Fruit fly (Drosophila melanogaster) whole organism, pupa: ENCODE data around the gene Kat60.

Source experiments
- CG10348 ChIP-seq: fragments of 200-800 bp; sonication (Bioruptor generic); IDR thresholded peaks from 2 replicates; pipeline ENCODE4 v1.3.6; 2022; ENCODE audit warnings: missing biosample characterization, missing genetic modification characterization
- CG12605 ChIP-seq: fragments of 200-800 bp; sonication (Bioruptor generic); IDR thresholded peaks from 2 replicates; pipeline ENCODE4 v1.3.6; 2022; ENCODE audit warnings: missing biosample characterization, missing genetic modification characterization
- CG13204 ChIP-seq: fragments of 200-800 bp; sonication (Bioruptor generic); optimal IDR thresholded peaks from 2 replicates; lab custom pipeline; 2018; ENCODE audit warnings: missing biosample characterization, mild to moderate bottlenecking, missing genetic modification characterization, moderate library complexity
- CG14655 ChIP-seq: fragments of 200-800 bp; sonication (Bioruptor generic); optimal IDR thresholded peaks from 3 replicates; lab custom pipeline; 2017; ENCODE audit warnings: mild to moderate bottlenecking, missing biosample characterization, missing genetic modification reagents, missing genetic modification characterization
- CG15710 ChIP-seq: fragments of 200-800 bp; sonication (Bioruptor generic); optimal IDR thresholded peaks from 2 replicates; lab custom pipeline; 2018; ENCODE audit warnings: missing biosample characterization, mild to moderate bottlenecking, missing genetic modification characterization, moderate library complexity
- CG17806 ChIP-seq: fragments of 200-800 bp; sonication (Bioruptor generic); optimal IDR thresholded peaks from 2 replicates; lab custom pipeline; 2018; ENCODE audit warnings: missing biosample characterization, mild to moderate bottlenecking, missing genetic modification characterization, moderate library complexity
- CG32121 ChIP-seq: fragments of 200-800 bp; sonication (Bioruptor generic); IDR thresholded peaks from 2 replicates; pipeline ENCODE4 v1.3.6; 2022; ENCODE audit warnings: missing biosample characterization, missing genetic modification characterization
- CG34367 ChIP-seq: fragments of 200-800 bp; sonication (Bioruptor generic); optimal IDR thresholded peaks from 2 replicates; lab custom pipeline; 2018; ENCODE audit warnings: missing biosample characterization, mild to moderate bottlenecking, missing genetic modification characterization
- CG4496 ChIP-seq: fragments of 200-800 bp; sonication (Bioruptor generic); IDR thresholded peaks from 3 replicates; pipeline ENCODE4 v1.3.6; 2022; ENCODE audit warnings: missing biosample characterization, missing genetic modification characterization
- CG8159 ChIP-seq: fragments of 200-800 bp; sonication (Bioruptor generic); optimal IDR thresholded peaks from 3 replicates; lab custom pipeline; 2018; ENCODE audit warnings: missing biosample characterization, mild to moderate bottlenecking, missing genetic modification characterization, moderate library complexity
- CG8301 ChIP-seq: fragments of 200-800 bp; sonication (Bioruptor generic); optimal IDR thresholded peaks from 2 replicates; lab custom pipeline; 2018; ENCODE audit warnings: missing biosample characterization, mild to moderate bottlenecking, missing genetic modification characterization
- CG9948 ChIP-seq: fragments of 200-800 bp; sonication (Bioruptor generic); optimal IDR thresholded peaks from 2 replicates; lab custom pipeline; 2018; ENCODE audit warnings: missing biosample characterization, mild to moderate bottlenecking, missing genetic modification characterization, moderate library complexity
- D1 ChIP-seq: fragments of 200-800 bp; sonication (Bioruptor generic); optimal IDR thresholded peaks from 2 replicates; lab custom pipeline; 2018; ENCODE audit warnings: missing biosample characterization, mild to moderate bottlenecking, missing genetic modification characterization, moderate library complexity
- EcR ChIP-seq: fragments of 200-800 bp; sonication (Bioruptor generic); optimal IDR thresholded peaks from 3 replicates; lab custom pipeline; 2019; ENCODE audit warnings: missing biosample characterization, missing genetic modification characterization, mild to moderate bottlenecking, moderate library complexity, missing genetic modification reagents
- Ets98B ChIP-seq: fragments of 200-800 bp; sonication (Bioruptor generic); IDR thresholded peaks from 2 replicates; pipeline ENCODE4 v1.3.6; 2022; ENCODE audit warnings: missing biosample characterization, missing genetic modification characterization
- Pif1A ChIP-seq: fragments of 200-800 bp; sonication (Bioruptor generic); optimal IDR thresholded peaks from 3 replicates; lab custom pipeline; 2016; ENCODE audit warnings: missing biosample characterization, missing genetic modification characterization
- Pif1B ChIP-seq: fragments of 200-800 bp; sonication (Bioruptor generic); optimal IDR thresholded peaks from 3 replicates; lab custom pipeline; 2016; ENCODE audit warnings: missing biosample characterization, missing genetic modification characterization
- Snoo ChIP-seq: fragments of 200-800 bp; sonication (Bioruptor generic); optimal IDR thresholded peaks from 3 replicates; lab custom pipeline; 2017; ENCODE audit warnings: missing biosample characterization, mild to moderate bottlenecking, missing genetic modification characterization, inconsistent platforms
- fd96Ca ChIP-seq: fragments of 200-800 bp; sonication (Bioruptor generic); IDR thresholded peaks from 3 replicates; pipeline ENCODE4 v1.3.6; 2022; ENCODE audit warnings: missing biosample characterization, missing genetic modification characterization
- gl ChIP-seq: fragments of 200-800 bp; sonication (Bioruptor generic); optimal IDR thresholded peaks from 2 replicates; lab custom pipeline; 2018; ENCODE audit warnings: missing biosample characterization, mild to moderate bottlenecking, missing genetic modification characterization
- rn ChIP-seq: fragments of 200-800 bp; sonication (Bioruptor generic); IDR thresholded peaks from 2 replicates; pipeline ENCODE4 v1.3.6; 2022; ENCODE audit warnings: missing biosample characterization, missing genetic modification characterization

Gene Kat60

DNA sequence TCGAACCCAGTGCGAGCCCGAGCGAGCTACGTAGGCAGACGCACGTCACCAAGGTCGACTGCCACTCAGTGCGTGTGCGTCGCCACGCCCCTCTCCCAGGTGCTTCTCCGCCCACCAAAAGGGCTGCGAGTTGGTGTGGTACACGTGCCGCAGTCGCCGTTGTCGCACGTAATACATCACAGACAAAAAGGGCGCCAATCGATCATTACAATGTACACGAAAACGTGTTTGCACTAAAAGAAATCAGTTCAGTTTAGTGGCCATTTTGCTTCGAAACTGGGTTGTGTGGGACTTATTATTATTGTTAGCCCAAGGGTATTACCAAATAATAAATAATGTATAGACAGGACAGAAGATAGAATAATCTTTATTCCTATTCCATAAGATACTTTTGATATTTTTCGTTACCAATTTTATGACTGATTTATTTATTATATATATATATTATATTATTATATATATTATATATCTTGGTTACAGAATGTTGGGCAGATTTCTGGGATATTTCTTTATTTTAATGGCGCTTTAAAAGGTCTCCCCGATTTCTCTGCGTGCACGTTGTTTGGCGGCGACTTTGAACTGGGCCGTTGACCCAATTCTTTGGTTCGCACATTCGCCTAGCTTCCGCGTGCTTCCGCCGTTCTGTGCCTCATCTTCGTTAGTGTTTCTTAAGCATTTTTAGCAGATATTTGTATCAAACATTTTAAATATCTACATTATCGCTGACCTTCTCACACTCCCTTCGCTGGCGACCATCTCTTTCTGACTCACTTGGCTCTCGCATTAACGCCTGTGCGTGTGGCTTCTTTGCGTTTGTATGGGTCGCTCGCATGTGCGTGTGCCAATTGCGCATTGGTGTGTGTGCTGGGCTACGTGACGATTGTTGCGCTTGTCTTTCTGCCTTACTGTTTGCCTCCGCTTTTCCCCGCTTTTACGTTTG lies 31.6 kb upstream of the Kat60 start:
- TF ChIP-seq D1 (tag; lab: Kevin White, UChicago) (peak; percentile 49), CG17806 (tag; lab: Kevin White, UChicago) (peak; percentile 62), CG14655 (GFP tag; lab: Kevin White, UChicago) (peak; percentile 65), fd96Ca (0 out of 3 replicates have a peak, but pooled peaks have one; percentile 44), Pif1A (GFP tag; lab: Kevin White, UChicago) (peak; percentile 56), CG34367 (tag; lab: Kevin White, UChicago) (peak; percentile 37), CG8301 (tag; lab: Kevin White, UChicago) (peak; percentile 28), Pif1B (GFP tag; lab: Kevin White, UChicago) (peak; percentile 61), CG12605 (GFP tag; lab: Robert Waterston, UW) (no peak), CG32121 (GFP tag; lab: Robert Waterston, UW) (0 out of 2 replicates have a peak, but pooled peaks have one; percentile 57), CG8159 (tag; lab: Kevin White, UChicago) (peak; percentile 81), gl (no peak), Snoo (tag; lab: Kevin White, UChicago) (peak; percentile 36), CG15710 (tag; lab: Kevin White, UChicago) (peak; percentile 77), rn (no peak), CG10348 (GFP tag; lab: Robert Waterston, UW) (no peak), CG13204 (GFP tag; lab: Kevin White, UChicago) (peak; percentile 44), CG4496 (0 out of 3 replicates have a peak, but pooled peaks have one; percentile 12), CG9948 (peak; percentile 77), Ets98B (GFP tag; lab: Robert Waterston, UW) (no peak), EcR (peak; percentile 94)
- TF ChIP-seq, all 21 proteins: peak for 16

DNA sequence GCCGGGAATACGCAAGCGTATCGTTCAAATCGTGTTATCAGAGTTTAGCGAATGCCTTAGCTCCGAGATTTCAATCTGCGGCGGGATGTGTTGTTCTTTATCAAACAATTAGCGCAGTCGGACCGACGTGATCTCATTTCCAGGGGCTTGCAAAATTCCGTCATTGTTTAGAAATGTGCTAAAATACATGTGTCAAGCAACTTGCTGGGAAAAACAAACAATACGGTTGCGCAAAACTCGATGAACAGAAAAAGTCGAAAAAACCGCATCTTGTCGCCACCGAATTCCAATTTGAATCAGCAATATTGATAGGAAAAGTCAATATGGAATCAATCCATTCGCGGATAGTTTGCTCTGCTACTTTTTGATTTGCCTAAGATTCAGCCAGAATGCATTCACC lies 30.6 kb upstream of the Kat60 start, which contains the start of gene Tim17a2:
Gene Tim17a2 (minus strand): TSS at position 101 of the 400 bp plus-strand sequence.
- no peak for TF ChIP-seq D1 (tag; lab: Kevin White, UChicago)
- TF ChIP-seq CG14655 (GFP tag; lab: Kevin White, UChicago): no peak
- no peak for TF ChIP-seq Pif1B (GFP tag; lab: Kevin White, UChicago)
- TF ChIP-seq CG15710 (tag; lab: Kevin White, UChicago): no peak
- no peak for TF ChIP-seq fd96Ca
- no peak for TF ChIP-seq CG10348 (GFP tag; lab: Robert Waterston, UW)
- TF ChIP-seq Pif1A (GFP tag; lab: Kevin White, UChicago): no peak
- TF ChIP-seq gl: no peak
- no peak for TF ChIP-seq CG32121 (GFP tag; lab: Robert Waterston, UW)
- no peak for TF ChIP-seq Ets98B (GFP tag; lab: Robert Waterston, UW)
- TF ChIP-seq CG13204 (GFP tag; lab: Kevin White, UChicago): no peak
- TF ChIP-seq Snoo (tag; lab: Kevin White, UChicago): no peak
- no peak for TF ChIP-seq CG8159 (tag; lab: Kevin White, UChicago)
- TF ChIP-seq CG17806 (tag; lab: Kevin White, UChicago): no peak
- no peak for TF ChIP-seq CG12605 (GFP tag; lab: Robert Waterston, UW)
- TF ChIP-seq CG4496: no peak

DNA sequence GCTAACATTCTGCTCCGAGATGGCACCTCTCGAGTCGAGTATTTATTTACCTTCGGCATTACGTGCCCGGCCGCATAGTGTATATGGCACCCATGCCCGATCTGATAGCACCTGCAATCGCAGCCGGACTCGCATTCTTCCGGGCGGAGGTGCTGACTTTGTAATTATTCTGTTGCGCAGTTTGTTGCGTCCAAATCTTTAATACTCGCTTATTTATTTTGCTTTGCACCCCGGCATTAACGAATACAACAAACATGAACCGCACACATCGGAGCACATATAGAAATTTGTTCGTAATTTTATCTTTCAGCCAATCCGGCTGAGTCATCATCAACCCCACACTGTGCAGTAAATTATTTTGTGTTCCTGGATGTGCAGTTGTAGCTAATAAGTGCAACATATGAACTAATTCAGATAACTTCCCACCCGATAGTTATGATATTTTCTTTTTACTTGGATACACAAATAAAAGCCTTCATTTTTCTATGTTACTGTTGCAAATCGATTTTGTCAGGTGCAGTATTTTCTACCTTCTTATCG lies 30.1 kb upstream of the Kat60 start:
- TF ChIP-seq CG17806 (tag; lab: Kevin White, UChicago): no peak
- TF ChIP-seq fd96Ca: no peak
- TF ChIP-seq gl: no peak
- no peak for TF ChIP-seq CG10348 (GFP tag; lab: Robert Waterston, UW)
- no peak for TF ChIP-seq Pif1B (GFP tag; lab: Kevin White, UChicago)
- no peak for TF ChIP-seq CG15710 (tag; lab: Kevin White, UChicago)
- TF ChIP-seq CG8301 (tag; lab: Kevin White, UChicago): no peak
- TF ChIP-seq CG4496: no peak
- no peak for TF ChIP-seq CG34367 (tag; lab: Kevin White, UChicago)
- TF ChIP-seq CG14655 (GFP tag; lab: Kevin White, UChicago): no peak
- TF ChIP-seq CG32121 (GFP tag; lab: Robert Waterston, UW): no peak
- TF ChIP-seq Pif1A (GFP tag; lab: Kevin White, UChicago): no peak
- TF ChIP-seq rn: no peak
- no peak for TF ChIP-seq CG8159 (tag; lab: Kevin White, UChicago)
- no peak for TF ChIP-seq EcR
- no peak for TF ChIP-seq Ets98B (GFP tag; lab: Robert Waterston, UW)
- TF ChIP-seq CG13204 (GFP tag; lab: Kevin White, UChicago): no peak
- TF ChIP-seq Snoo (tag; lab: Kevin White, UChicago): no peak
- TF ChIP-seq CG12605 (GFP tag; lab: Robert Waterston, UW): no peak

DNA sequence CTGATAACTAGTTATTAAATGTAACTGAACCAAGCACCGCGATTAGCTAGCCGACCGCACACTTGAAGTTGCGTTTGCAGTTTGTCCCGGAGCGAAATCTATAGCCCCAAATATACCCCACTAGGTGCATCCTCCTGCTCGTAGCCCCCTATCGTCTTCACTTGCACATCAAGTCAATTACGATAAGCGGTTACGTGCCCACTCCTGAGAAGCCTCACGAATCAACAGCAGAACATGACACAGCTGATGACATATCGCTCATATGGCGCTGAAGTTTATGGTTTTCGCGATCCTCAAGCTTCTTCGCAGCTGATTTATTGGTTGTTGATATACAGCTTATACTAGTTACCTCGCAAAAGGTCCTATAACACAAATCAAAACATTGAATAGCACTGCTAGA lies 29.3 kb upstream of the Kat60 start:
- TF ChIP-seq CG8159 (tag; lab: Kevin White, UChicago): no peak
- TF ChIP-seq Ets98B (GFP tag; lab: Robert Waterston, UW): no peak
- no peak for TF ChIP-seq rn
- TF ChIP-seq CG15710 (tag; lab: Kevin White, UChicago): no peak
- no peak for TF ChIP-seq fd96Ca
- TF ChIP-seq CG13204 (GFP tag; lab: Kevin White, UChicago): no peak
- no peak for TF ChIP-seq CG4496
- no peak for TF ChIP-seq CG34367 (tag; lab: Kevin White, UChicago)
- TF ChIP-seq D1 (tag; lab: Kevin White, UChicago): no peak
- no peak for TF ChIP-seq CG12605 (GFP tag; lab: Robert Waterston, UW)
- no peak for TF ChIP-seq gl
- no peak for TF ChIP-seq CG14655 (GFP tag; lab: Kevin White, UChicago)
- no peak for TF ChIP-seq CG17806 (tag; lab: Kevin White, UChicago)
- no peak for TF ChIP-seq EcR
- no peak for TF ChIP-seq CG9948
- TF ChIP-seq Pif1B (GFP tag; lab: Kevin White, UChicago): no peak
- TF ChIP-seq CG32121 (GFP tag; lab: Robert Waterston, UW): no peak
